Worm (Caenorhabditis elegans) whole organism, L1 larva: Measurements from ENCODE around the gene T25G12.3.
A peak's percentile ranks its signal among the peaks of the same experiment; 100 is the strongest.

Source experiments
- F16B12.6 ChIP-seq: fragments of 150-350 bp; optimal IDR thresholded peaks from 2 replicates; lab custom pipeline; 2014; ENCODE audit warnings: missing biosample characterization, missing genetic modification characterization
- aly-2 ChIP-seq: fragments of 150-350 bp; optimal IDR thresholded peaks from 2 replicates; lab custom pipeline; 2014; ENCODE audit warnings: missing biosample characterization, missing genetic modification characterization
- ama-1 ChIP-seq: fragments of 150-350 bp; optimal IDR thresholded peaks from 2 replicates; lab custom pipeline; 2014
- ceh-63 ChIP-seq: fragments of 200-800 bp; sonication (Bioruptor generic); optimal IDR thresholded peaks from 2 replicates; lab custom pipeline; 2018; ENCODE audit warnings: mild to moderate bottlenecking, missing genetic modification characterization, missing compliant biosample characterization
- ceh-8 ChIP-seq: fragments of 200-800 bp; sonication (Bioruptor generic); optimal IDR thresholded peaks from 2 replicates; lab custom pipeline; 2018; ENCODE audit warnings: mild to moderate bottlenecking, missing genetic modification characterization, moderate library complexity, missing compliant biosample characterization
- ceh-82 ChIP-seq, 3 experiments: fragments of 150-350 bp in 1 of 3; sonication (generic microtip) in 2 of 3; optimal IDR thresholded peaks; 2 replicates each; lab custom pipeline; 2014 to 2017; ENCODE audit warnings: missing biosample characterization in 3 of 3, missing genetic modification characterization in 3 of 3
- ceh-88 ChIP-seq: fragments of 200-800 bp; sonication (Bioruptor generic); IDR thresholded peaks from 2 replicates; pipeline ENCODE4 v1.3.6; 2022; ENCODE audit warnings: missing genetic modification characterization, missing compliant biosample characterization
- ceh-90 ChIP-seq: sonication (generic microtip); optimal IDR thresholded peaks from 2 replicates; lab custom pipeline; 2016; ENCODE audit warnings: missing genetic modification characterization, missing compliant biosample characterization
- dpl-1 ChIP-seq, 3 experiments: fragments of 150-350 bp in 2 of 3; sonication (generic microtip) in 1 of 3; optimal IDR thresholded peaks; 2 replicates each; lab custom pipeline; 2014 to 2017; ENCODE audit warnings: missing biosample characterization in 3 of 3, missing genetic modification characterization in 3 of 3, missing genetic modification reagents in 3 of 3
- dsc-1 ChIP-seq: sonication (generic microtip); optimal IDR thresholded peaks from 2 replicates; lab custom pipeline; 2016; ENCODE audit warnings: mild to moderate bottlenecking, missing genetic modification characterization, missing compliant biosample characterization
- efl-3 ChIP-seq: fragments of 200-800 bp; sonication (Bioruptor generic); optimal IDR thresholded peaks from 2 replicates; lab custom pipeline; 2018; ENCODE audit warnings: mild to moderate bottlenecking, missing genetic modification characterization, missing compliant biosample characterization
- elt-2 ChIP-seq: sonication (generic microtip); optimal IDR thresholded peaks from 2 replicates; lab custom pipeline; 2016; ENCODE audit warnings: missing genetic modification characterization, mild to moderate bottlenecking, inconsistent platforms, missing compliant biosample characterization, missing genetic modification reagents
- ets-5 ChIP-seq: fragments of 200-800 bp; sonication (Bioruptor generic); IDR thresholded peaks from 2 replicates; pipeline ENCODE4 v1.3.6; 2022; ENCODE audit warnings: missing genetic modification characterization, missing compliant biosample characterization
- fkh-10 ChIP-seq: sonication (generic microtip); optimal IDR thresholded peaks from 2 replicates; lab custom pipeline; 2017; ENCODE audit warnings: missing biosample characterization, missing genetic modification reagents, missing genetic modification characterization
- fos-1 ChIP-seq: fragments of 150-350 bp; optimal IDR thresholded peaks from 2 replicates; lab custom pipeline; 2014; ENCODE audit warnings: missing biosample characterization, missing genetic modification characterization
- grh-1 ChIP-seq: fragments of 200-800 bp; sonication (Bioruptor generic); IDR thresholded peaks from 2 replicates; pipeline ENCODE4 v1.3.6; 2022; ENCODE audit warnings: missing genetic modification reagents, missing genetic modification characterization, missing compliant biosample characterization
- hlh-4 ChIP-seq: sonication (generic microtip); optimal IDR thresholded peaks from 2 replicates; lab custom pipeline; 2016; ENCODE audit warnings: mild to moderate bottlenecking, missing genetic modification characterization, missing compliant biosample characterization
- irx-1 ChIP-seq: sonication (generic microtip); optimal IDR thresholded peaks from 2 replicates; lab custom pipeline; 2016; ENCODE audit warnings: missing genetic modification characterization, missing compliant biosample characterization
- isw-1 ChIP-seq: fragments of 200-800 bp; sonication (Bioruptor generic); IDR thresholded peaks from 2 replicates; pipeline ENCODE4 v1.3.6; 2022; ENCODE audit warnings: missing genetic modification characterization, missing compliant biosample characterization
- lin-13 ChIP-seq: fragments of 150-350 bp; optimal IDR thresholded peaks from 2 replicates; lab custom pipeline; 2014; ENCODE audit warnings: missing biosample characterization, missing genetic modification reagents, missing genetic modification characterization
- lin-14 ChIP-seq: fragments of 200-800 bp; sonication (Bioruptor generic); optimal IDR thresholded peaks from 2 replicates; lab custom pipeline; 2018; ENCODE audit warnings: mild to moderate bottlenecking, missing genetic modification characterization, moderate library complexity, missing compliant biosample characterization
- lin-15B ChIP-seq: fragments of 150-350 bp; sonication (generic microtip); optimal IDR thresholded peaks from 3 replicates; lab custom pipeline; 2014; ENCODE audit warnings: missing biosample characterization, missing genetic modification characterization
- lin-35 ChIP-seq, 2 experiments: fragments of 150-350 bp; optimal IDR thresholded peaks; 2 replicates each; lab custom pipeline; 2014; ENCODE audit warnings: missing biosample characterization in 2 of 2, missing genetic modification characterization in 2 of 2, missing genetic modification reagents in 2 of 2
- lin-39 ChIP-seq: fragments of 150-350 bp; optimal IDR thresholded peaks from 2 replicates; lab custom pipeline; 2014; ENCODE audit warnings: missing biosample characterization, missing genetic modification reagents, missing genetic modification characterization
- lsy-2 ChIP-seq, 2 experiments: fragments of 150-350 bp; optimal IDR thresholded peaks; 2 replicates each; lab custom pipeline; 2014; ENCODE audit warnings: missing biosample characterization in 2 of 2, missing genetic modification characterization in 2 of 2
- mab-9 ChIP-seq: fragments of 200-800 bp; sonication (Bioruptor generic); IDR thresholded peaks from 2 replicates; pipeline ENCODE4 v1.3.6; 2022; ENCODE audit warnings: missing genetic modification reagents, missing genetic modification characterization, missing compliant biosample characterization
- mdl-1 ChIP-seq, 2 experiments: fragments of 150-350 bp; optimal IDR thresholded peaks; 2 replicates each; lab custom pipeline; 2014 to 2017; ENCODE audit warnings: missing biosample characterization in 2 of 2, missing genetic modification characterization in 2 of 2, inconsistent platforms in 1 of 2
- nhr-11 ChIP-seq: fragments of 150-350 bp; optimal IDR thresholded peaks from 2 replicates; lab custom pipeline; 2014; ENCODE audit warnings: missing biosample characterization, missing genetic modification characterization
- nhr-19 ChIP-seq: fragments of 200-800 bp; sonication (Bioruptor generic); conservative IDR thresholded peaks from 2 replicates; pipeline ENCODE4 v1.3.6; 2022; ENCODE audit warnings: missing genetic modification characterization, missing compliant biosample characterization
- nhr-20 ChIP-seq: sonication (generic microtip); optimal IDR thresholded peaks from 2 replicates; lab custom pipeline; 2016; ENCODE audit warnings: mild to moderate bottlenecking, missing genetic modification characterization, missing compliant biosample characterization
- nhr-28 ChIP-seq: fragments of 150-350 bp; optimal IDR thresholded peaks from 2 replicates; lab custom pipeline; 2014; ENCODE audit warnings: missing biosample characterization, missing genetic modification characterization
- nhr-47 ChIP-seq: sonication (generic microtip); optimal IDR thresholded peaks from 2 replicates; lab custom pipeline; 2016; ENCODE audit warnings: mild to moderate bottlenecking, missing genetic modification characterization, moderate library complexity, missing compliant biosample characterization
- nhr-77 ChIP-seq: fragments of 150-350 bp; optimal IDR thresholded peaks from 2 replicates; lab custom pipeline; 2014; ENCODE audit warnings: missing biosample characterization, missing genetic modification characterization
- nhr-90 ChIP-seq: sonication (generic microtip); optimal IDR thresholded peaks from 2 replicates; lab custom pipeline; 2016; ENCODE audit warnings: mild to moderate bottlenecking, missing genetic modification characterization, missing compliant biosample characterization; ENCODE audit not compliant: poor library complexity
- sptf-1 ChIP-seq: fragments of 150-350 bp; optimal IDR thresholded peaks from 2 replicates; lab custom pipeline; 2014; ENCODE audit warnings: missing biosample characterization, missing genetic modification characterization
- unc-62 ChIP-seq: fragments of 150-350 bp; optimal IDR thresholded peaks from 2 replicates; lab custom pipeline; 2014; ENCODE audit warnings: missing biosample characterization, missing genetic modification reagents, missing genetic modification characterization
- unc-98 ChIP-seq: fragments of 200-800 bp; sonication (Bioruptor generic); IDR thresholded peaks from 2 replicates; pipeline ENCODE4 v1.3.6; 2022; ENCODE audit warnings: missing genetic modification characterization, missing compliant biosample characterization
- zip-4 ChIP-seq: fragments of 200-800 bp; sonication (Bioruptor generic); optimal IDR thresholded peaks from 2 replicates; lab custom pipeline; 2018; ENCODE audit warnings: mild to moderate bottlenecking, missing genetic modification characterization, moderate library complexity, missing compliant biosample characterization
- ztf-4 ChIP-seq: fragments of 150-350 bp; optimal IDR thresholded peaks from 2 replicates; lab custom pipeline; 2014; ENCODE audit warnings: missing biosample characterization, missing genetic modification characterization

T25G12.3 gene

ce11 chrX:17235749-17236561 is 4.5 kb downstream of the T25G12.3 start, which contains the start of gene dhs-30 (continued):
- TF ChIP-seq elt-2 (tag; lab: Kevin White, UChicago) (peak; percentile 2), ceh-63 (GFP tag; lab: Kevin White, UChicago) (no peak), ceh-88 (GFP tag; lab: Robert Waterston, UW) (no peak), fkh-10 (GFP tag; lab: Kevin White, UChicago) (no peak), unc-62 (GFP tag; lab: Kevin White, UChicago) (no peak), nhr-20 (no peak), unc-98 (GFP tag; lab: Robert Waterston, UW) (no peak), mab-9 (GFP tag; lab: Robert Waterston, UW) (no peak), nhr-19 (GFP tag; lab: Robert Waterston, UW) (peak; percentile 42), efl-3 (no peak), grh-1 (GFP tag; lab: Robert Waterston, UW) (no peak), dpl-1 (GFP tag; optimal IDR thresholded peaks at IDR 0.05; lab: Kevin White, UChicago) (peak in 1 of 3 experiments; percentile 18), ama-1 (lab: Kevin White, UChicago) (no peak), zip-4 (GFP tag; lab: Kevin White, UChicago) (no peak), nhr-90 (no peak)

ce11 chrX:17237439-17237838 is 6.0 kb downstream of the T25G12.3 start, which contains the start of gene T25G12.11:
T25G12.11 (minus strand) TSS chrX:17237539.
- no peak for TF ChIP-seq ceh-63 (GFP tag; lab: Kevin White, UChicago)
- no peak for TF ChIP-seq dsc-1 (tag; lab: Kevin White, UChicago)
- TF ChIP-seq ceh-8 (GFP tag; lab: Kevin White, UChicago): no peak
- TF ChIP-seq ets-5: no peak
- TF ChIP-seq lin-13 (GFP tag; lab: Kevin White, UChicago): no peak
- TF ChIP-seq nhr-90: no peak
- TF ChIP-seq nhr-47 (tag; lab: Kevin White, UChicago): no peak
- TF ChIP-seq irx-1 (tag; lab: Kevin White, UChicago): no peak
- TF ChIP-seq nhr-11 (tag; lab: Kevin White, UChicago): no peak
- TF ChIP-seq ztf-4 (tag; lab: Kevin White, UChicago): no peak
- no peak for TF ChIP-seq sptf-1
- no peak for TF ChIP-seq F16B12.6
- TF ChIP-seq nhr-77 (tag; lab: Kevin White, UChicago): no peak
- no peak for TF ChIP-seq zip-4 (GFP tag; lab: Kevin White, UChicago)
- TF ChIP-seq grh-1 (GFP tag; lab: Robert Waterston, UW): no peak
- TF ChIP-seq isw-1 (GFP tag; lab: Robert Waterston, UW): no peak
- no peak for TF ChIP-seq lin-35 (GFP tag; optimal IDR thresholded peaks at IDR 0.05; lab: Kevin White, UChicago)
- TF ChIP-seq nhr-28: no peak
- no peak for TF ChIP-seq hlh-4 (tag; lab: Kevin White, UChicago)
- no peak for TF ChIP-seq ceh-82 (tag; optimal IDR thresholded peaks at IDR 0.05; lab: Kevin White, UChicago)

- TF ChIP-seq unc-98 (GFP tag; lab: Robert Waterston, UW): no peak
- no peak for TF ChIP-seq lin-13 (GFP tag; lab: Kevin White, UChicago)
- TF ChIP-seq lin-15B (tag; lab: Kevin White, UChicago): no peak
- TF ChIP-seq ztf-4 (tag; lab: Kevin White, UChicago): no peak
- no peak for TF ChIP-seq mdl-1 (tag; optimal IDR thresholded peaks at IDR 0.05; lab: Kevin White, UChicago)
- TF ChIP-seq dsc-1 (tag; lab: Kevin White, UChicago): no peak
- TF ChIP-seq ceh-90 (tag; lab: Kevin White, UChicago): no peak
- no peak for TF ChIP-seq aly-2 (tag; lab: Kevin White, UChicago)
- TF ChIP-seq lsy-2 (tag; optimal IDR thresholded peaks at IDR 0.05; lab: Kevin White, UChicago): no peak
- TF ChIP-seq lin-39 (tag; lab: Kevin White, UChicago): no peak
- TF ChIP-seq fos-1 (tag; lab: Kevin White, UChicago): no peak
- no peak for TF ChIP-seq isw-1 (GFP tag; lab: Robert Waterston, UW)
- no peak for TF ChIP-seq lin-14 (GFP tag; lab: Kevin White, UChicago)
Observed at ce11 chrX:17243053-17243452, 11.6 kb downstream of the T25G12.3 start, which contains the start of gene T25G12.13. T25G12.13 (plus strand) TSS chrX:17243353.
